Fruit fly (Drosophila melanogaster) whole organism, wandering third instar larva: ENCODE results near the gene CrebB.

Source experiments
- Abd-B ChIP-seq: fragments of >200 bp; optimal IDR thresholded peaks from 2 replicates; lab custom pipeline; 2017; ENCODE audit warnings: missing biosample characterization, missing genetic modification characterization
- CG32264 ChIP-seq: fragments of 200-800 bp; sonication (Bioruptor generic); optimal IDR thresholded peaks from 2 replicates; lab custom pipeline; 2016; ENCODE audit warnings: missing biosample characterization, missing genetic modification characterization
- CG9705 ChIP-seq: fragments of 200-800 bp; sonication (Bioruptor generic); optimal IDR thresholded peaks from 2 replicates; lab custom pipeline; 2018; ENCODE audit warnings: missing biosample characterization, mild to moderate bottlenecking, missing genetic modification characterization
- CrebA ChIP-seq: fragments of 200-800 bp; sonication (Bioruptor generic); optimal IDR thresholded peaks from 2 replicates; lab custom pipeline; 2016; ENCODE audit warnings: missing biosample characterization, mild to moderate bottlenecking, missing genetic modification characterization, borderline replicate concordance
- Dfd ChIP-seq: fragments of >200 bp; optimal IDR thresholded peaks from 2 replicates; lab custom pipeline; 2017; ENCODE audit warnings: missing biosample characterization, missing genetic modification characterization
- Dif ChIP-seq: fragments of 200-275, 200-300 bp; sonication (Bioruptor generic); optimal IDR thresholded peaks from 2 replicates; lab custom pipeline; 2018; ENCODE audit warnings: missing biosample characterization, missing genetic modification characterization; ENCODE audit not compliant: partially characterized antibody
- GATAd ChIP-seq: sonication (Bioruptor generic); optimal IDR thresholded peaks from 2 replicates; lab custom pipeline; 2016; ENCODE audit warnings: missing biosample characterization, missing genetic modification characterization
- HLH106 ChIP-seq: fragments of 200-800 bp; optimal IDR thresholded peaks from 3 replicates; lab custom pipeline; 2019; ENCODE audit warnings: missing biosample characterization, mild to moderate bottlenecking, missing genetic modification characterization, moderate library complexity
- Hnf4 ChIP-seq: fragments of 200-800 bp; sonication (Bioruptor generic); optimal IDR thresholded peaks from 2 replicates; lab custom pipeline; 2016; ENCODE audit warnings: missing biosample characterization, mild to moderate bottlenecking, missing genetic modification characterization
- Hr78 ChIP-seq: fragments of >200 bp; optimal IDR thresholded peaks from 2 replicates; lab custom pipeline; 2017; ENCODE audit warnings: missing biosample characterization, missing genetic modification characterization
- Hr83 ChIP-seq: fragments of 200-300 bp; sonication (Bioruptor generic); optimal IDR thresholded peaks from 2 replicates; lab custom pipeline; 2016; ENCODE audit warnings: missing biosample characterization, mild to moderate bottlenecking, missing genetic modification characterization, moderate library complexity; ENCODE audit not compliant: poor library complexity, severe bottlenecking
- Jra ChIP-seq: sonication (Bioruptor generic); optimal IDR thresholded peaks from 2 replicates; lab custom pipeline; 2016; ENCODE audit warnings: missing biosample characterization, missing genetic modification characterization
- Mio ChIP-seq: sonication (Bioruptor generic); optimal IDR thresholded peaks from 2 replicates; lab custom pipeline; 2016; ENCODE audit warnings: missing biosample characterization, missing genetic modification characterization
- Myc ChIP-seq: fragments of >200 bp; optimal IDR thresholded peaks from 2 replicates; lab custom pipeline; 2017
- OdsH ChIP-seq: fragments of 200-800 bp; sonication (Bioruptor generic); optimal IDR thresholded peaks from 2 replicates; lab custom pipeline; 2016; ENCODE audit warnings: missing biosample characterization, mild to moderate bottlenecking, missing genetic modification characterization
- Rel ChIP-seq, 2 experiments: fragments of 200-800 bp; sonication (Bioruptor generic) in 1 of 2; optimal IDR thresholded peaks; 2 replicates in 1 of 2; 3 replicates in 1 of 2; lab custom pipeline; 2016 to 2019; ENCODE audit warnings: mild to moderate bottlenecking in 2 of 2, missing biosample characterization in 2 of 2, missing genetic modification characterization in 2 of 2, moderate library complexity in 1 of 2
- Sp1 ChIP-seq: fragments of 200-800 bp; sonication (Bioruptor generic); optimal IDR thresholded peaks from 3 replicates; lab custom pipeline; 2019; ENCODE audit warnings: missing biosample characterization, mild to moderate bottlenecking, missing genetic modification characterization, moderate library complexity
- Vsx2 ChIP-seq: fragments of 200-300, 225-300 bp; sonication (Bioruptor generic); optimal IDR thresholded peaks from 2 replicates; lab custom pipeline; 2018; ENCODE audit warnings: missing biosample characterization, missing genetic modification characterization; ENCODE audit not compliant: partially characterized antibody
- br ChIP-seq: fragments of 200-800 bp; sonication (Bioruptor generic); optimal IDR thresholded peaks from 2 replicates; lab custom pipeline; 2016; ENCODE audit warnings: missing biosample characterization, missing genetic modification characterization
- brk ChIP-seq: fragments of 200-800 bp; sonication (Bioruptor generic); optimal IDR thresholded peaks from 2 replicates; lab custom pipeline; 2016; ENCODE audit warnings: missing biosample characterization, mild to moderate bottlenecking, missing genetic modification characterization
- dl ChIP-seq, 2 experiments: fragments of 175-275, 200-275 bp in 1 of 2; fragments of 200-275 bp in 1 of 2; sonication (Bioruptor generic); optimal IDR thresholded peaks; lab custom pipeline; 2018; ENCODE audit warnings: mild to moderate bottlenecking in 2 of 2, missing biosample characterization in 2 of 2, missing genetic modification characterization in 2 of 2, moderate library complexity in 2 of 2; ENCODE audit not compliant: partially characterized antibody in 2 of 2, insufficient read depth in 1 of 2
- dmrt93B ChIP-seq: fragments of 200-800 bp; sonication (Bioruptor generic); optimal IDR thresholded peaks from 2 replicates; lab custom pipeline; 2018; ENCODE audit warnings: missing biosample characterization, mild to moderate bottlenecking, missing genetic modification characterization
- dsf ChIP-seq: sonication (Bioruptor generic); optimal IDR thresholded peaks from 2 replicates; lab custom pipeline; 2016; ENCODE audit warnings: missing biosample characterization, missing genetic modification characterization, borderline replicate concordance
- ey ChIP-seq: fragments of 200-800 bp; sonication (Bioruptor generic); optimal IDR thresholded peaks from 2 replicates; lab custom pipeline; 2016; ENCODE audit warnings: missing biosample characterization, missing genetic modification characterization
- foxo ChIP-seq, 2 experiments: fragments of 200-800 bp; sonication (Bioruptor generic); optimal IDR thresholded peaks; 2 replicates in 1 of 2; 3 replicates in 1 of 2; lab custom pipeline; 2016 to 2017; ENCODE audit warnings: missing biosample characterization in 2 of 2, missing genetic modification characterization in 2 of 2
- fru ChIP-seq: fragments of 200-800 bp; sonication (Bioruptor generic); optimal IDR thresholded peaks from 3 replicates; lab custom pipeline; 2016; ENCODE audit warnings: missing biosample characterization, mild to moderate bottlenecking, missing genetic modification characterization
- h ChIP-seq: fragments of 200-800 bp; sonication (Bioruptor generic); optimal IDR thresholded peaks from 3 replicates; lab custom pipeline; 2016; ENCODE audit warnings: missing biosample characterization, mild to moderate bottlenecking, missing genetic modification characterization
- jim ChIP-seq: fragments of 175-275, 200-325 bp; sonication (Bioruptor generic); optimal IDR thresholded peaks from 2 replicates; lab custom pipeline; 2016; ENCODE audit warnings: missing biosample characterization, mild to moderate bottlenecking, missing genetic modification characterization
- lola ChIP-seq: fragments of >200 bp; optimal IDR thresholded peaks from 2 replicates; lab custom pipeline; 2017; ENCODE audit warnings: missing biosample characterization, missing genetic modification characterization
- pan ChIP-seq: fragments of >200 bp; optimal IDR thresholded peaks from 2 replicates; lab custom pipeline; 2017
- psq ChIP-seq: fragments of 200-800 bp; sonication (Bioruptor generic); optimal IDR thresholded peaks from 3 replicates; lab custom pipeline; 2017; ENCODE audit warnings: missing biosample characterization, mild to moderate bottlenecking, missing genetic modification characterization, moderate library complexity
- rgr ChIP-seq: fragments of 200-800 bp; sonication (Bioruptor generic); optimal IDR thresholded peaks from 3 replicates; lab custom pipeline; 2016; ENCODE audit warnings: missing biosample characterization, mild to moderate bottlenecking, missing genetic modification characterization
- sage ChIP-seq: fragments of 200-800 bp; sonication (Bioruptor generic); optimal IDR thresholded peaks from 2 replicates; lab custom pipeline; 2016; ENCODE audit warnings: missing biosample characterization, mild to moderate bottlenecking, missing genetic modification characterization
- sv ChIP-seq: fragments of 200-800 bp; sonication (Bioruptor generic); optimal IDR thresholded peaks from 3 replicates; lab custom pipeline; 2016; ENCODE audit warnings: missing biosample characterization, missing genetic modification characterization
- tai ChIP-seq: sonication (Bioruptor generic); optimal IDR thresholded peaks from 2 replicates; lab custom pipeline; 2016; ENCODE audit warnings: missing biosample characterization, missing genetic modification characterization
- usp ChIP-seq: fragments of >200 bp; optimal IDR thresholded peaks from 2 replicates; lab custom pipeline; 2017; ENCODE audit warnings: missing biosample characterization, missing genetic modification characterization
- woc ChIP-seq: sonication (Bioruptor generic); optimal IDR thresholded peaks from 2 replicates; lab custom pipeline; 2016; ENCODE audit warnings: missing biosample characterization, mild to moderate bottlenecking, missing genetic modification characterization

CrebB gene

dm6 chrX:18395157-18395556 lies 29.0 kb downstream of the CrebB start:
- TF ChIP-seq dsf (GFP tag; lab: Kevin White, UChicago) (no peak), CG9705 (GFP tag; lab: Kevin White, UChicago) (no peak), woc (no peak), Rel (GFP tag; optimal IDR thresholded peaks at IDR 0.05; lab: Kevin White, UChicago) (no peak), Rel (tag; optimal IDR thresholded peaks at IDR 0.05; lab: Kevin White, UChicago) (peak; percentile 40)

DNA sequence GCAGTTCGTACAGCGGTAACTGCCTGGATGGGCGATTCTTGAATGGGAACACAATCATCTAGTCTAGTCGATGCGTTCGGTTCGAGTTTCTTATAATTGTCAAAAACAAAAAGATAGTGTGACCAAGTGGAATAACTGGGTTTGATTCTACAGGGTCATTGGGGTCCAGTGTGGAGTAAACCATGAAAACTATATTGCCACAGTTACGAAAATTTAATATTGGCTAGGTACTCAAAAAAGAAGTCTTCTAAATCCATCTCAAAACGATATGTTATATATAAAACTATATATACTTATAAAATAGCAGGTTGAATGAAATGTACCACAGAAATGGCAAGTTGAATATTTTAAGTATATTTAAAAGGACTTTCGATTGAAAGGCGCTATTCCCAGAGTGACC lies 33.8 kb downstream of the CrebB start, which contains the start of gene CG34328:
Gene CG34328 (minus strand): TSS at position 101 of the 400 bp plus-strand sequence.
- no peak for TF ChIP-seq Hr78

DNA sequence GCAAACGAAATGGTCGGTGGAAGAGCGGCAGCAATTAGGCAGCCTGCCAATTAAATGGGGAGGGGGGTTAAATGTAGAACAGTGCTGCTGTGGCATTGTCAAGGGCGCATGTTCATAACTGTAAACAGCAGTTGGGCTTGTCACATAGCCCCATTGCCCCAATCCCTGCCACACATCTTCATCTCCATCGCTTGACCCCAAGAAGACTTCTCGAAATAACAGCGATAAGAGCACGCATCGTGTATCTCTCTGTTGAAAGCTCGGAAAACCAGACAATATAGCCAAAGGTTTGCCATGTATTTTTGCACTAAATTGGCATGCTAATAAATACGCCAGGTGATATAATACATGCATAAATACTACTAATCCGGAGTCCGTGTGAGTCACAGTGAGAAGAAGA lies 36.4 kb downstream of the CrebB start:
- TF ChIP-seq Rel (GFP tag; optimal IDR thresholded peaks at IDR 0.05; lab: Kevin White, UChicago) (no peak), Rel (tag; optimal IDR thresholded peaks at IDR 0.05; lab: Kevin White, UChicago) (peak; percentile 50), OdsH (GFP tag; lab: Kevin White, UChicago) (no peak)

- TF ChIP-seq Jra (GFP tag; lab: Kevin White, UChicago) (no peak), h (GFP tag; lab: Kevin White, UChicago) (no peak), foxo (GFP tag; optimal IDR thresholded peaks at IDR 0.05; lab: Kevin White, UChicago) (no peak), CG9705 (GFP tag; lab: Kevin White, UChicago) (no peak), tai (no peak), Rel (GFP tag; optimal IDR thresholded peaks at IDR 0.05; lab: Kevin White, UChicago) (no peak), Rel (tag; optimal IDR thresholded peaks at IDR 0.05; lab: Kevin White, UChicago) (peak; percentile 3), dl (GFP tag; optimal IDR thresholded peaks at IDR 0.05; lab: Kevin White, UChicago; ENCODE audit: insufficient read depth in 1 of 2, partially characterized antibody in 2 of 2) (no peak), CG32264 (no peak), Hr78 (no peak), rgr (GFP tag; lab: Kevin White, UChicago) (no peak), Dif (GFP tag; lab: Kevin White, UChicago) (peak; percentile 22), psq (GFP tag; lab: Kevin White, UChicago) (no peak), br (GFP tag; lab: Kevin White, UChicago) (no peak)
Measured at dm6 chrX:18404150-18404631, 38.0 kb downstream of the CrebB start.

DNA sequence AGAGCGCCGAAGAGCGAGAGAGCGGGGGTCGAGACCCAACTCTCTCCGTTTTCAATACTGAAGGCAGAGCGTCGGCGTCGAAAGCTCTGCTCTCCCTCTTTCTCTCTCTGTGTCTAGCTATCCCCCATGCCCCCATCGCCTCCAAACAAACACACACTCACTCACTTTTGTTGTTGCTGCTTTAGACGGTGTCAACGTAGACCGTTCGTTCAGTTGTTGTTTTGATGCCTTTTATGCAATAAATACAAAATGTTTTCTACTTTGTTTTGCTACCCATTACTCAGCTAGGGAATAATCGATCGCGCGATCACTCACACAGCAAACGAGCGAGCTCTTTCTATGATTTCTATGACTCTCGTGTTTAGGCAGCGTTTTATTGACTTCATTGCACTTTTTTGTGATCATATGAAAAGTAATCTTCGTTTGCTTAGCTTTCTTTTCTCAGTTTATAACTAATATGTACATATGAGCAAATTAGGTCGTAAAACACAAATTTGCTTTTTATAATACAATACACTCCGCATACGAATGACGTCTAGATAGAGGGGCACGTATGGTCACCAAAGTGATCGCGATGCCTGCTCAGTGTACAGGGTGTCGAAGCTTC lies 38.6 kb downstream of the CrebB start:
- TF ChIP-seq sv (GFP tag; lab: Kevin White, UChicago) (no peak), CG9705 (GFP tag; lab: Kevin White, UChicago) (no peak), Hnf4 (GFP tag; lab: Kevin White, UChicago) (peak; percentile 15), psq (GFP tag; lab: Kevin White, UChicago) (no peak), Sp1 (GFP tag; lab: Kevin White, UChicago) (no peak), tai (no peak), fru (GFP tag; lab: Kevin White, UChicago) (peak; percentile 0), Vsx2 (peak; percentile 90), lola (GFP tag; lab: Kevin White, UChicago) (no peak), dl (GFP tag; optimal IDR thresholded peaks at IDR 0.05; lab: Kevin White, UChicago; ENCODE audit: insufficient read depth in 1 of 2, partially characterized antibody in 2 of 2) (peak; percentile 90 to 93), CrebA (no peak), rgr (GFP tag; lab: Kevin White, UChicago) (no peak), br (GFP tag; lab: Kevin White, UChicago) (peak; percentile 91), Hr83 (GFP tag; lab: Kevin White, UChicago) (no peak), ey (GFP tag; lab: Kevin White, UChicago) (no peak), pan (lab: Kevin White, UChicago) (peak; percentile 70), HLH106 (tag; lab: Kevin White, UChicago) (no peak), Hr78 (no peak), Dfd (GFP tag; lab: Kevin White, UChicago) (no peak), dsf (GFP tag; lab: Kevin White, UChicago) (no peak), usp (GFP tag; lab: Kevin White, UChicago) (no peak), Myc (lab: Kevin White, UChicago) (no peak), OdsH (GFP tag; lab: Kevin White, UChicago) (no peak), CG32264 (no peak), Mio (GFP tag; lab: Kevin White, UChicago) (no peak), woc (no peak), brk (GFP tag; lab: Kevin White, UChicago) (no peak), h (GFP tag; lab: Kevin White, UChicago) (peak; percentile 1), Dif (GFP tag; lab: Kevin White, UChicago) (peak; percentile 95), sage (GFP tag; lab: Kevin White, UChicago) (no peak), GATAd (no peak), dmrt93B (GFP tag; lab: Kevin White, UChicago) (no peak), Jra (GFP tag; lab: Kevin White, UChicago) (peak; percentile 3), foxo (GFP tag; optimal IDR thresholded peaks at IDR 0.05; lab: Kevin White, UChicago) (no peak), jim (GFP tag; lab: Kevin White, UChicago) (peak; percentile 1), Abd-B (GFP tag; lab: Kevin White, UChicago) (no peak), Rel (GFP tag; optimal IDR thresholded peaks at IDR 0.05; lab: Kevin White, UChicago) (no peak), Rel (tag; optimal IDR thresholded peaks at IDR 0.05; lab: Kevin White, UChicago) (no peak)
